Fruit fly (Drosophila melanogaster) whole organism, embryonic: ENCODE measurements around the gene CG42558.
A peak's percentile ranks its signal among the peaks of the same experiment; 100 is the strongest.

Source experiments
- Aef1 ChIP-seq: fragments of 200-800 bp; sonication (Bioruptor generic); IDR thresholded peaks from 3 replicates; pipeline ENCODE4 v1.3.6; 2022; ENCODE audit warnings: missing biosample characterization, missing genetic modification characterization
- Asciz ChIP-seq: fragments of 200-800 bp; sonication (Bioruptor generic); optimal IDR thresholded peaks from 2 replicates; lab custom pipeline; 2017; ENCODE audit warnings: missing biosample characterization, mild to moderate bottlenecking, missing genetic modification characterization, missing genetic modification reagents
- Atf6 ChIP-seq: fragments of 200-800 bp; sonication (Bioruptor generic); IDR thresholded peaks from 2 replicates; pipeline ENCODE4 v1.3.6; 2022; ENCODE audit warnings: missing biosample characterization, missing genetic modification characterization
- CG11504 ChIP-seq: fragments of 200-800 bp; sonication (Bioruptor generic); optimal IDR thresholded peaks from 3 replicates; lab custom pipeline; 2019; ENCODE audit warnings: missing biosample characterization, mild to moderate bottlenecking, missing genetic modification characterization, moderate library complexity
- CG12744 ChIP-seq: fragments of 200-800 bp; sonication (Bioruptor generic); optimal IDR thresholded peaks from 2 replicates; lab custom pipeline; 2016; ENCODE audit warnings: missing biosample characterization, missing genetic modification characterization
- CG14050 ChIP-seq: fragments of 200-800 bp; sonication (Bioruptor generic); IDR thresholded peaks from 3 replicates; pipeline ENCODE4 v1.3.6; 2022; ENCODE audit warnings: missing biosample characterization, missing genetic modification characterization
- CG18011 ChIP-seq: fragments of 200-800 bp; sonication (Bioruptor generic); optimal IDR thresholded peaks from 2 replicates; lab custom pipeline; 2017; ENCODE audit warnings: missing biosample characterization, missing genetic modification characterization, mild to moderate bottlenecking, moderate library complexity, missing genotype
- CG32532 ChIP-seq: fragments of 200-800 bp; sonication (Bioruptor generic); IDR thresholded peaks from 2 replicates; pipeline ENCODE4 v1.3.6; 2022; ENCODE audit warnings: missing biosample characterization, missing genetic modification characterization
- CG3995 ChIP-seq: fragments of 200-800 bp; sonication (Bioruptor generic); optimal IDR thresholded peaks from 3 replicates; lab custom pipeline; 2016; ENCODE audit warnings: missing biosample characterization, missing genetic modification characterization
- CG4360 ChIP-seq: fragments of 200-800 bp; sonication (Bioruptor generic); IDR thresholded peaks from 2 replicates; pipeline ENCODE4 v1.3.6; 2022; ENCODE audit warnings: missing biosample characterization, missing genetic modification characterization
- CG4424 ChIP-seq: fragments of 200-800 bp; sonication (Bioruptor generic); optimal IDR thresholded peaks from 3 replicates; lab custom pipeline; 2016; ENCODE audit warnings: missing biosample characterization, missing genetic modification characterization
- CG4730 ChIP-seq: fragments of 200-800 bp; sonication (Bioruptor generic); IDR thresholded peaks from 2 replicates; pipeline ENCODE4 v1.3.6; 2022; ENCODE audit warnings: missing biosample characterization, missing genetic modification characterization
- CG5953 ChIP-seq: fragments of 200-800 bp; sonication (Bioruptor generic); IDR thresholded peaks from 2 replicates; pipeline ENCODE4 v1.3.6; 2022; ENCODE audit warnings: missing biosample characterization, missing genetic modification characterization
- CG6175 ChIP-seq: fragments of 200-800 bp; sonication (Bioruptor generic); IDR thresholded peaks from 3 replicates; pipeline ENCODE4 v1.3.6; 2022; ENCODE audit warnings: missing biosample characterization, missing genetic modification characterization
- CG6683 ChIP-seq: fragments of 200-800 bp; sonication (Bioruptor generic); optimal IDR thresholded peaks from 2 replicates; lab custom pipeline; 2017; ENCODE audit warnings: missing biosample characterization, mild to moderate bottlenecking, missing genetic modification characterization, missing genetic modification reagents
- CG7556 ChIP-seq: fragments of 200-800 bp; sonication (Bioruptor generic); optimal IDR thresholded peaks from 2 replicates; lab custom pipeline; 2017; ENCODE audit warnings: missing biosample characterization, mild to moderate bottlenecking, missing genetic modification characterization
- CG9727 ChIP-seq: fragments of 200-800 bp; sonication (Bioruptor generic); optimal IDR thresholded peaks from 3 replicates; lab custom pipeline; 2017; ENCODE audit warnings: missing biosample characterization, mild to moderate bottlenecking, missing genetic modification characterization
- CTCF ChIP-seq: fragments of 200-800 bp; sonication (Bioruptor generic); optimal IDR thresholded peaks from 2 replicates; lab custom pipeline; 2017; ENCODE audit warnings: missing biosample characterization, mild to moderate bottlenecking, missing genetic modification characterization, moderate library complexity
- CkIIα-i1 ChIP-seq: fragments of 200-800 bp; sonication (Bioruptor generic); IDR thresholded peaks from 2 replicates; pipeline ENCODE4 v1.3.6; 2022; ENCODE audit warnings: missing biosample characterization, missing genetic modification characterization
- E2f1 ChIP-seq: fragments of 200-800 bp; sonication (Bioruptor generic); IDR thresholded peaks from 2 replicates; pipeline ENCODE4 v1.3.6; 2022; ENCODE audit warnings: missing biosample characterization, missing genetic modification characterization
- ERR ChIP-seq: fragments of 200-800 bp; sonication (Bioruptor generic); optimal IDR thresholded peaks from 2 replicates; lab custom pipeline; 2016; ENCODE audit warnings: missing biosample characterization, missing genetic modification characterization
- HLH54F ChIP-seq: fragments of 200-800 bp; sonication (Bioruptor generic); optimal IDR thresholded peaks from 3 replicates; lab custom pipeline; 2016; ENCODE audit warnings: missing biosample characterization, missing genetic modification characterization
- Hr39 ChIP-seq: fragments of >200 bp; optimal IDR thresholded peaks from 2 replicates; lab custom pipeline; 2017
- Jarid2 ChIP-seq: fragments of 200-800 bp; sonication (Bioruptor generic); optimal IDR thresholded peaks from 3 replicates; lab custom pipeline; 2017; ENCODE audit warnings: mild to moderate bottlenecking, missing biosample characterization, missing genetic modification reagents, missing genetic modification characterization
- Nf-YA ChIP-seq: fragments of 200-800 bp; sonication (Bioruptor generic); IDR thresholded peaks from 2 replicates; pipeline ENCODE4 v1.3.6; 2022; ENCODE audit warnings: missing biosample characterization, missing genetic modification characterization
- Rfx ChIP-seq: fragments of 200-800 bp; sonication (Bioruptor generic); IDR thresholded peaks from 2 replicates; pipeline ENCODE4 v1.3.6; 2022; ENCODE audit warnings: missing biosample characterization, missing genetic modification characterization
- Sry-β ChIP-seq: fragments of 200-800 bp; sonication (Bioruptor generic); optimal IDR thresholded peaks from 2 replicates; lab custom pipeline; 2018; ENCODE audit warnings: missing biosample characterization, mild to moderate bottlenecking, missing genetic modification characterization, moderate library complexity
- Vsx1 ChIP-seq: fragments of 200-800 bp; sonication (Bioruptor generic); optimal IDR thresholded peaks from 2 replicates; lab custom pipeline; 2017; ENCODE audit warnings: missing biosample characterization, mild to moderate bottlenecking, missing genetic modification characterization, missing genetic modification reagents
- aop ChIP-seq: fragments of 200-800 bp; sonication (Bioruptor generic); IDR thresholded peaks from 2 replicates; pipeline ENCODE4 v1.3.6; 2022; ENCODE audit warnings: missing biosample characterization, missing genetic modification characterization
- bcd ChIP-seq: fragments of 200-800 bp; sonication (Bioruptor generic); optimal IDR thresholded peaks from 2 replicates; lab custom pipeline; 2017; ENCODE audit warnings: missing biosample characterization, mild to moderate bottlenecking, missing genetic modification characterization
- bowl ChIP-seq: fragments of 200-800 bp; sonication (Bioruptor generic); IDR thresholded peaks from 2 replicates; pipeline ENCODE4 v1.3.6; 2022; ENCODE audit warnings: missing biosample characterization, missing genetic modification characterization
- corto ChIP-seq: fragments of 200-800 bp; sonication (Bioruptor generic); optimal IDR thresholded peaks from 2 replicates; lab custom pipeline; 2016; ENCODE audit warnings: missing biosample characterization, mild to moderate bottlenecking, missing genetic modification characterization, moderate library complexity
- cwo ChIP-seq: fragments of 200-800 bp; sonication (Bioruptor generic); optimal IDR thresholded peaks from 3 replicates; lab custom pipeline; 2017; ENCODE audit warnings: missing biosample characterization, missing genetic modification characterization, mild to moderate bottlenecking, moderate library complexity, missing genetic modification reagents
- dysf ChIP-seq: fragments of 200-800 bp; sonication (Bioruptor generic); IDR thresholded peaks from 3 replicates; pipeline ENCODE4 v1.3.6; 2022; ENCODE audit warnings: missing biosample characterization, missing genetic modification characterization
- emc ChIP-seq: fragments of 200-800 bp; sonication (Bioruptor generic); optimal IDR thresholded peaks from 2 replicates; lab custom pipeline; 2016; ENCODE audit warnings: missing biosample characterization, missing genetic modification characterization
- esg ChIP-seq: fragments of 200-800 bp; sonication (Bioruptor generic); conservative IDR thresholded peaks from 2 replicates; pipeline ENCODE4 v1.3.6; 2022; ENCODE audit warnings: missing biosample characterization, missing genetic modification characterization
- fd64A ChIP-seq: fragments of 200-800 bp; sonication (Bioruptor generic); optimal IDR thresholded peaks from 3 replicates; lab custom pipeline; 2018; ENCODE audit warnings: missing biosample characterization, mild to moderate bottlenecking, missing genetic modification characterization
- gce ChIP-seq: fragments of 200-800 bp; sonication (Bioruptor generic); IDR thresholded peaks from 3 replicates; pipeline ENCODE4 v1.3.6; 2022; ENCODE audit warnings: missing biosample characterization, missing genetic modification characterization
- gro ChIP-seq: fragments of 200-800 bp; sonication (Bioruptor generic); optimal IDR thresholded peaks from 2 replicates; lab custom pipeline; 2016; ENCODE audit warnings: missing biosample characterization, missing genetic modification characterization
- h ChIP-seq: fragments of >200 bp; optimal IDR thresholded peaks from 2 replicates; lab custom pipeline; 2017
- insv ChIP-seq, 2 experiments: fragments of 200-800 bp; sonication (Bioruptor generic); optimal IDR thresholded peaks; 3 replicates each; lab custom pipeline; 2016 to 2018; ENCODE audit warnings: missing biosample characterization in 2 of 2, missing genetic modification characterization in 2 of 2
- org-1 ChIP-seq: fragments of 200-800 bp; sonication (Bioruptor generic); optimal IDR thresholded peaks from 2 replicates; lab custom pipeline; 2017; ENCODE audit warnings: missing biosample characterization, missing genetic modification characterization
- pan ChIP-seq, 4 experiments: fragments of >200 bp in 3 of 4; fragments of 200-800 bp in 1 of 4; sonication (Bioruptor generic) in 1 of 4; optimal IDR thresholded peaks in 3 of 4; IDR thresholded peaks in 1 of 4; 2 replicates each; pipeline versions ENCODE4 v1.3.6 to Lab custom; 2017 to 2022; ENCODE audit warnings: missing biosample characterization in 2 of 4, missing genetic modification characterization in 2 of 4, mixed read lengths in 1 of 4
- peb ChIP-seq: fragments of 200-800 bp; sonication (Bioruptor generic); IDR thresholded peaks from 2 replicates; pipeline ENCODE4 v1.3.6; 2022; ENCODE audit warnings: missing biosample characterization, missing genetic modification characterization
- prd ChIP-seq, 3 experiments: fragments of >200 bp in 2 of 3; fragments of 200-800 bp in 1 of 3; sonication (Bioruptor generic) in 1 of 3; optimal IDR thresholded peaks in 2 of 3; IDR thresholded peaks in 1 of 3; 2 replicates in 2 of 3; 3 replicates in 1 of 3; pipeline versions ENCODE4 v1.3.6 to Lab custom; 2017 to 2022; ENCODE audit warnings: missing biosample characterization in 1 of 3, missing genetic modification characterization in 1 of 3
- ranshi ChIP-seq: fragments of 200-800 bp; sonication (Bioruptor generic); IDR thresholded peaks from 2 replicates; pipeline ENCODE4 v1.3.6; 2022; ENCODE audit warnings: missing biosample characterization, missing genetic modification characterization
- so ChIP-seq: fragments of 200-800 bp; sonication (Bioruptor generic); IDR thresholded peaks from 3 replicates; pipeline ENCODE4 v1.3.6; 2022; ENCODE audit warnings: missing biosample characterization, missing genetic modification characterization
- sr ChIP-seq: fragments of 200-800 bp; sonication (Bioruptor generic); IDR thresholded peaks from 3 replicates; pipeline ENCODE4 v1.3.6; 2022; ENCODE audit warnings: missing biosample characterization, missing genetic modification characterization
- tup ChIP-seq: fragments of 200-800 bp; sonication (Bioruptor generic); optimal IDR thresholded peaks from 2 replicates; lab custom pipeline; 2016; ENCODE audit warnings: missing biosample characterization, mild to moderate bottlenecking, missing genetic modification characterization, moderate library complexity
- zen2 ChIP-seq: fragments of 200-800 bp; sonication (Bioruptor generic); IDR thresholded peaks from 3 replicates; pipeline ENCODE4 v1.3.6; 2022; ENCODE audit warnings: missing biosample characterization, missing genetic modification characterization; ENCODE audit not compliant: partially characterized antibody
- zfh2 ChIP-seq: fragments of 200-800 bp; sonication (Bioruptor generic); optimal IDR thresholded peaks from 2 replicates; lab custom pipeline; 2016; ENCODE audit warnings: missing biosample characterization, missing genetic modification characterization

The CG42558 gene

DNA sequence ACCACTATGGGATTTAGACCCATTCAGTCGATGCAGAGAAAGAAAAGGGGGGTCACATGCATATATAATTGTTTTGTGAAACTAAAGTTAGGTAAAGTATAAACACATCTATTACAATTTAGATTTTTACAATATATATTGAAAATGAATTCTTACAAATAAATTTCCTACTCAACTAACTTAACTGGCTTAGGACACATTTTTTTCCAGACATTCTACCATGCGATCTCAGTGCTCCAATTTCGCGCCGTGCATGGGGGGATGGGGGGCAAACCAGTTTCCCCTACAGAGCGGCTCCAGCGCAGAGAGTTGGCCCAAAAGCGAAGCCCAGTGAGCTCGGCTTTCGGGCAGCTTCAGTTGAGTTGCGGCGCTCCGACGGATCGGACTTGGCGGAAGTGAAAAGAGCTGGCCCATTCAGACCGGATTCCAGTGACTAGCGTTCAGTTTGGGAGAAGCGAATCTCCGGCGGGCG is 50.0 kb downstream of the CG42558 start, which contains the start of gene CG7896 (continued):
- TF ChIP-seq cwo, result peak; percentile 60
- TF ChIP-seq CG4360 (GFP tag; lab: Robert Waterston, UW), result no peak
- peak; percentile 73 for TF ChIP-seq CG7556
- TF ChIP-seq gce, result peak; percentile 69; the same call in 1 of the 3 replicates
- TF ChIP-seq bcd (GFP tag; lab: Kevin White, UChicago), result peak; percentile 74
- peak; percentile 74 for TF ChIP-seq CG4730 (GFP tag; lab: Robert Waterston, UW)
- peak; percentile 92 for TF ChIP-seq dysf (GFP tag; lab: Robert Waterston, UW)
- TF ChIP-seq corto (GFP tag; lab: Kevin White, UChicago), result peak; percentile 91
- no peak for TF ChIP-seq prd (optimal IDR thresholded peaks at IDR 0.05; lab: Kevin White, UChicago)
- peak; percentile 85 for TF ChIP-seq prd (GFP tag; IDR thresholded peaks at IDR 0.05; lab: Robert Waterston, UW)
- TF ChIP-seq Asciz (GFP tag; lab: Kevin White, UChicago), result peak; percentile 4
- TF ChIP-seq zfh2 (GFP tag; lab: Kevin White, UChicago), result peak; percentile 28
- no peak for TF ChIP-seq zen2 (GFP tag; lab: Robert Waterston, UW)
- TF ChIP-seq sr (GFP tag; lab: Robert Waterston, UW), result peak; percentile 25; the same call in 1 of the 3 replicates
- TF ChIP-seq emc (GFP tag; lab: Kevin White, UChicago), result no peak
- TF ChIP-seq insv (GFP tag; optimal IDR thresholded peaks at IDR 0.05; lab: Kevin White, UChicago), result no peak
- peak; percentile 26 for TF ChIP-seq CG3995 (GFP tag; lab: Kevin White, UChicago)
- peak; percentile 63 for TF ChIP-seq org-1 (GFP tag; lab: Kevin White, UChicago)
- TF ChIP-seq CG6175 (GFP tag; lab: Robert Waterston, UW), result peak; percentile 69; the same call in 1 of the 3 replicates
- TF ChIP-seq esg (GFP tag; lab: Robert Waterston, UW), result peak; percentile 69
- peak; percentile 69 for TF ChIP-seq CG4424 (GFP tag; lab: Kevin White, UChicago)
- no peak for TF ChIP-seq fd64A
- no peak for TF ChIP-seq CG11504 (tag; lab: Kevin White, UChicago)
- peak; percentile 88 for TF ChIP-seq Rfx
- no peak for TF ChIP-seq Sry-β
- no peak for TF ChIP-seq bowl (GFP tag; lab: Robert Waterston, UW)
- no peak for TF ChIP-seq aop (GFP tag; lab: Robert Waterston, UW)
- TF ChIP-seq E2f1, result peak; percentile 76
- TF ChIP-seq Atf6, result peak; percentile 80
- TF ChIP-seq CG32532 (GFP tag; lab: Robert Waterston, UW), result peak; percentile 84
- peak; percentile 80; the same call in 1 of the 2 replicates for TF ChIP-seq peb (GFP tag; lab: Robert Waterston, UW)
- no peak for TF ChIP-seq CkIIα-i1 (GFP tag; lab: Robert Waterston, UW)
- peak; percentile 82 for TF ChIP-seq Aef1 (GFP tag; lab: Robert Waterston, UW)
- TF ChIP-seq Nf-YA (GFP tag; lab: Robert Waterston, UW), result 0 out of 2 replicates have a peak, but pooled peaks have one; percentile 52
- TF ChIP-seq CG18011, result no peak
- TF ChIP-seq Jarid2 (GFP tag; lab: Kevin White, UChicago), result peak; percentile 53
- TF ChIP-seq so (GFP tag; lab: Robert Waterston, UW), result peak; percentile 77; the same call in 2 of the 3 replicates
- peak; percentile 1 for TF ChIP-seq HLH54F (GFP tag; lab: Kevin White, UChicago)
- TF ChIP-seq h (lab: Kevin White, UChicago), result no peak
- no peak for TF ChIP-seq ERR (GFP tag; lab: Kevin White, UChicago)
- TF ChIP-seq pan (optimal IDR thresholded peaks at IDR 0.05; lab: Kevin White, UChicago), result no peak
- peak in 1 of 2 experiments; percentile 80 for TF ChIP-seq pan (GFP tag; optimal IDR thresholded peaks at IDR 0.05 in 1 of 2, IDR thresholded peaks at IDR 0.05 in 1 of 2)
- no peak for TF ChIP-seq gro (GFP tag; lab: Kevin White, UChicago)
- TF ChIP-seq CG12744, result no peak
- peak; percentile 67; the same call in 1 of the 2 replicates for TF ChIP-seq ranshi (GFP tag; lab: Robert Waterston, UW)
- TF ChIP-seq tup (GFP tag; lab: Kevin White, UChicago), result no peak
- no peak for TF ChIP-seq CG6683 (GFP tag; lab: Kevin White, UChicago)
- no peak for TF ChIP-seq CTCF
- TF ChIP-seq CG9727, result peak; percentile 67
- TF ChIP-seq Hr39 (lab: Kevin White, UChicago), result no peak
- TF ChIP-seq Vsx1 (GFP tag; lab: Kevin White, UChicago), result peak; percentile 3
- TF ChIP-seq CG5953 (GFP tag; lab: Robert Waterston, UW), result peak; percentile 49; the same call in 1 of the 2 replicates
- peak; percentile 71; the same call in 2 of the 3 replicates for TF ChIP-seq CG14050
